Fruit fly (Drosophila melanogaster) S2 (cell line): Measurements from ENCODE around the gene fiz.

Experiments used
- CG8478 ChIP-seq: fragments of >200 bp; optimal IDR thresholded peaks from 2 replicates; lab custom pipeline; 2018
- CTCF ChIP-seq, 2 experiments: fragments of >200 bp; optimal IDR thresholded peaks; 2 replicates each; lab custom pipeline; 2018

DNA sequence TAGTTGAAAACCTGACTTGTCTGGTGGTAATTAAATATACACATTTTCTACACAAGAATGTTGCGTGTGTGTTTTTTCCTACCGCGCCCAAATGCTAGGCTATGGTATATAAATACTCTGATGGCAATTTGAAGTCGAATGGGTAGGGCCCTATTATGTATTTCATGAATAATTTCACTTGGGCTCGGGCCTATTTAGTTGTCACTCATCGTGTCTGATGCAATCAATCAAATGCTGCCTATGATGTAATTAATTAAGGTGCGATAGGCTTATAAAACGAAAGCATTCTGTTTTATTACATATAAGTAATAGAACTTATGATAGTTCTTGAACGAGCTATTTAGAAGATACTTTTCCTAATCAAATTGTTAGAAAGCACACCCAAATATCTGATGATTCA is 47.0 kb downstream of the fiz start:
- TF ChIP-seq CG8478 (lab: Kevin White, UChicago) (no peak), CTCF (optimal IDR thresholded peaks at IDR 0.05; lab: Kevin White, UChicago) (no peak)
